Fruit fly (Drosophila melanogaster) whole organism, wandering third instar larva: ENCODE data around the gene CG34447.

Experiments used
- Dif ChIP-seq: fragments of 200-275, 200-300 bp; sonication (Bioruptor generic); optimal IDR thresholded peaks from 2 replicates; lab custom pipeline; 2018; ENCODE audit warnings: missing biosample characterization, missing genetic modification characterization; ENCODE audit not compliant: partially characterized antibody
- Myc ChIP-seq: fragments of >200 bp; optimal IDR thresholded peaks from 2 replicates; lab custom pipeline; 2017
- br ChIP-seq: fragments of 200-800 bp; sonication (Bioruptor generic); optimal IDR thresholded peaks from 2 replicates; lab custom pipeline; 2016; ENCODE audit warnings: missing biosample characterization, missing genetic modification characterization
- dmrt93B ChIP-seq: fragments of 200-800 bp; sonication (Bioruptor generic); optimal IDR thresholded peaks from 2 replicates; lab custom pipeline; 2018; ENCODE audit warnings: missing biosample characterization, mild to moderate bottlenecking, missing genetic modification characterization
- h ChIP-seq: fragments of 200-800 bp; sonication (Bioruptor generic); optimal IDR thresholded peaks from 3 replicates; lab custom pipeline; 2016; ENCODE audit warnings: missing biosample characterization, mild to moderate bottlenecking, missing genetic modification characterization
- pan ChIP-seq: fragments of >200 bp; optimal IDR thresholded peaks from 2 replicates; lab custom pipeline; 2017
- psq ChIP-seq: fragments of 200-800 bp; sonication (Bioruptor generic); optimal IDR thresholded peaks from 3 replicates; lab custom pipeline; 2017; ENCODE audit warnings: missing biosample characterization, mild to moderate bottlenecking, missing genetic modification characterization, moderate library complexity
- rgr ChIP-seq: fragments of 200-800 bp; sonication (Bioruptor generic); optimal IDR thresholded peaks from 3 replicates; lab custom pipeline; 2016; ENCODE audit warnings: missing biosample characterization, mild to moderate bottlenecking, missing genetic modification characterization

DNA sequence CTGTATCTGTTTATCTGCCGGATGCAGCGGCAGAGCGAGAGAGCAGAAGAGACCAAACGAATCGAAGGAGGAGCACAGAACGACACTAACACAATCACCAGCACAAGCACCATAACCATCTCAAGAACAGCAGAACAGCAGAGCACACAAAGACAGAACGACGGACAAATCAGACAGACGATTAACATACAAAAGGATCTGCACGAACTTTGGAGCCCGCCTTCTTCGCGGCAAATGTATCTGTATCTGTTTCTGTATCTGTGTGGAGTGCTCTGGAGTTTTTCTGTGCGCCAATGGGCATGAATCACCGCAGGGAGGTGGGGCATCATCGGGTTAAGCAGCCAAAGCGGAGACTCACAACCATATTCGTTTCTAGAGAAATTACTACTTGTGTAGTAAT, 28.7 kb upstream of the CG34447 start:
- TF ChIP-seq Dif (GFP tag; lab: Kevin White, UChicago) (no peak), h (GFP tag; lab: Kevin White, UChicago) (no peak), dmrt93B (no peak), pan (lab: Kevin White, UChicago) (no peak), Myc (no peak), rgr (no peak), psq (no peak), br (GFP tag; lab: Kevin White, UChicago) (no peak)
